Worm (Caenorhabditis elegans): Measurements from ENCODE around the gene C01G10.14.

ce11 chrV:15119517-15119916 is 13.8 kb upstream of the C01G10.14 start, which contains the start of gene flor-1:
- TF ChIP-seq T07F8.4 (tag; optimal IDR thresholded peaks at IDR 0.05) (no peak), sdz-38 (tag; optimal IDR thresholded peaks at IDR 0.05) (no peak), pha-4 (tag; optimal IDR thresholded peaks at IDR 0.05) (no peak), atf-7 (tag; optimal IDR thresholded peaks at IDR 0.05) (no peak), F57C9.4 (tag; optimal IDR thresholded peaks at IDR 0.05) (no peak)
